Fruit fly (Drosophila melanogaster) whole organism, adult: ENCODE measurements around the gene Svil.

Source experiments
- CG12768 ChIP-seq: fragments of 200-800 bp; sonication (Bioruptor generic); optimal IDR thresholded peaks from 2 replicates; lab custom pipeline; 2017; ENCODE audit warnings: missing biosample characterization, missing genetic modification characterization, mild to moderate bottlenecking, moderate library complexity, missing genetic modification reagents
- CG33017 ChIP-seq: fragments of 200-800 bp; sonication (Bioruptor generic); optimal IDR thresholded peaks from 2 replicates; lab custom pipeline; 2018; ENCODE audit warnings: missing biosample characterization, mild to moderate bottlenecking, missing genetic modification characterization, moderate library complexity
- CG5204 ChIP-seq: fragments of 200-800 bp; sonication (Bioruptor generic); optimal IDR thresholded peaks from 2 replicates; lab custom pipeline; 2016; ENCODE audit warnings: missing biosample characterization, missing genetic modification characterization
- CG7045 ChIP-seq: fragments of 200-800 bp; sonication (Bioruptor generic); optimal IDR thresholded peaks from 2 replicates; lab custom pipeline; 2017; ENCODE audit warnings: missing biosample characterization, mild to moderate bottlenecking, missing genetic modification characterization
- Clk ChIP-seq: fragments of 200-800 bp; sonication (Bioruptor generic); optimal IDR thresholded peaks from 2 replicates; lab custom pipeline; 2017; ENCODE audit warnings: missing biosample characterization, missing genetic modification characterization
- Mnt ChIP-seq: fragments of 200-800 bp; sonication (Bioruptor generic); optimal IDR thresholded peaks from 2 replicates; lab custom pipeline; 2016; ENCODE audit warnings: missing biosample characterization, mild to moderate bottlenecking, missing genetic modification characterization
- bab1 ChIP-seq: fragments of 200-800 bp; sonication (Bioruptor generic); optimal IDR thresholded peaks from 3 replicates; lab custom pipeline; 2019; ENCODE audit warnings: missing biosample characterization, mild to moderate bottlenecking, missing genetic modification characterization, moderate library complexity
- cic ChIP-seq: fragments of 200-800 bp; sonication (Bioruptor generic); optimal IDR thresholded peaks from 2 replicates; lab custom pipeline; 2017; ENCODE audit warnings: missing biosample characterization, mild to moderate bottlenecking, missing genetic modification characterization, moderate library complexity
- cnc ChIP-seq, 2 experiments: fragments of >200 bp; optimal IDR thresholded peaks; 2 replicates each; lab custom pipeline; 2017
- kay ChIP-seq: fragments of 200-800 bp; sonication (Bioruptor generic); peaks from one replicate; lab custom pipeline; 2016; ENCODE audit warnings: missing biosample characterization, missing genetic modification characterization, borderline replicate concordance
- ovo ChIP-seq: fragments of 200-800 bp; sonication (Bioruptor generic); optimal IDR thresholded peaks from 2 replicates; lab custom pipeline; 2016; ENCODE audit warnings: missing biosample characterization, missing genetic modification characterization
- pad ChIP-seq: fragments of 200-800 bp; sonication (Bioruptor generic); optimal IDR thresholded peaks from 3 replicates; lab custom pipeline; 2017; ENCODE audit warnings: missing biosample characterization, missing genetic modification characterization, mild to moderate bottlenecking, moderate library complexity, missing genetic modification reagents
- tj ChIP-seq: fragments of 200-800 bp; sonication (Bioruptor generic); optimal IDR thresholded peaks from 3 replicates; lab custom pipeline; 2017; ENCODE audit warnings: missing biosample characterization, mild to moderate bottlenecking, missing genetic modification characterization, moderate library complexity

- TF ChIP-seq tj (GFP tag; lab: Kevin White, UChicago) = peak; percentile 24
- peak; percentile 58 for TF ChIP-seq CG5204 (GFP tag; lab: Kevin White, UChicago)
- TF ChIP-seq kay (GFP tag; lab: Kevin White, UChicago) = no peak
- no peak for TF ChIP-seq ovo
- TF ChIP-seq bab1 (GFP tag; lab: Kevin White, UChicago) = peak; percentile 60
- no peak for TF ChIP-seq cnc (optimal IDR thresholded peaks at IDR 0.05; lab: Kevin White, UChicago)
- TF ChIP-seq Mnt = peak; percentile 45
- peak; percentile 58 for TF ChIP-seq CG7045 (GFP tag; lab: Kevin White, UChicago)
- TF ChIP-seq Clk (GFP tag; lab: Kevin White, UChicago) = peak; percentile 21
- peak; percentile 23 for TF ChIP-seq pad (GFP tag; lab: Kevin White, UChicago)
- peak; percentile 22 for TF ChIP-seq CG12768 (GFP tag; lab: Kevin White, UChicago)
- TF ChIP-seq CG33017 (tag; lab: Kevin White, UChicago) = peak; percentile 46
- TF ChIP-seq cic (GFP tag; lab: Kevin White, UChicago) = peak; percentile 33
Observed at dm6 chr3L:2531386-2532176, 154.1 kb downstream of the Svil start.
